Worm (Caenorhabditis elegans) whole organism, mixed stage, embryonic: ENCODE data around the gene C46C11.3.

Experiments used
- M03D4.4 ChIP-seq: sonication (generic microtip); optimal IDR thresholded peaks from 2 replicates; lab custom pipeline; 2017; ENCODE audit warnings: mild to moderate bottlenecking, missing genetic modification characterization, missing compliant biosample characterization
- blmp-1 ChIP-seq: fragments of 150-350 bp; optimal IDR thresholded peaks from 2 replicates; lab custom pipeline; 2014; ENCODE audit warnings: missing biosample characterization, missing genetic modification characterization
- ceh-39 ChIP-seq: fragments of 150-350 bp; optimal IDR thresholded peaks from 2 replicates; lab custom pipeline; 2014; ENCODE audit warnings: missing biosample characterization, missing genetic modification characterization
- ceh-43 ChIP-seq: fragments of 200-800 bp; sonication (Bioruptor generic); optimal IDR thresholded peaks from 2 replicates; lab custom pipeline; 2018; ENCODE audit warnings: mild to moderate bottlenecking, missing genetic modification characterization, moderate library complexity, missing compliant biosample characterization
- ceh-83 ChIP-seq: fragments of 200-800 bp; sonication (Bioruptor generic); optimal IDR thresholded peaks from 2 replicates; lab custom pipeline; 2018; ENCODE audit warnings: mild to moderate bottlenecking, missing genetic modification characterization, missing compliant biosample characterization
- ces-1 ChIP-seq: fragments of 150-350 bp; optimal IDR thresholded peaks from 2 replicates; lab custom pipeline; 2014; ENCODE audit warnings: missing biosample characterization, missing genetic modification reagents, missing genetic modification characterization
- cnd-1 ChIP-seq: fragments of 200-800 bp; sonication (Bioruptor generic); optimal IDR thresholded peaks from 2 replicates; lab custom pipeline; 2018; ENCODE audit warnings: mild to moderate bottlenecking, missing genetic modification characterization, missing compliant biosample characterization
- drap-1 ChIP-seq: fragments of 200-800 bp; sonication (Bioruptor generic); optimal IDR thresholded peaks from 3 replicates; lab custom pipeline; 2018; ENCODE audit warnings: mild to moderate bottlenecking, missing genetic modification characterization, missing compliant biosample characterization
- elt-1 ChIP-seq: sonication (generic microtip); optimal IDR thresholded peaks from 2 replicates; lab custom pipeline; 2017; ENCODE audit warnings: missing genetic modification characterization, mild to moderate bottlenecking, missing compliant biosample characterization, antibody characterized with exemption, moderate library complexity, borderline replicate concordance; ENCODE audit not compliant: insufficient read depth
- elt-3 ChIP-seq: fragments of 150-350 bp; optimal IDR thresholded peaks from 2 replicates; lab custom pipeline; 2014; ENCODE audit warnings: missing biosample characterization, missing genetic modification characterization
- flh-1 ChIP-seq: fragments of 200-800 bp; sonication (Bioruptor generic); optimal IDR thresholded peaks from 2 replicates; lab custom pipeline; 2018; ENCODE audit warnings: mild to moderate bottlenecking, missing genetic modification characterization, moderate library complexity, missing compliant biosample characterization
- hlh-1 ChIP-seq: fragments of 150-350 bp; optimal IDR thresholded peaks from 2 replicates; lab custom pipeline; 2014; ENCODE audit warnings: missing biosample characterization, missing genetic modification reagents, missing genetic modification characterization
- lin-32 ChIP-seq: fragments of 200-800 bp; sonication (Bioruptor generic); optimal IDR thresholded peaks from 2 replicates; lab custom pipeline; 2018; ENCODE audit warnings: mild to moderate bottlenecking, missing genetic modification characterization, missing compliant biosample characterization
- lsy-2 ChIP-seq: fragments of 150-350 bp; optimal IDR thresholded peaks from 2 replicates; lab custom pipeline; 2014; ENCODE audit warnings: missing biosample characterization, missing genetic modification characterization
- mab-5 ChIP-seq: fragments of 150-350 bp; optimal IDR thresholded peaks from 2 replicates; lab custom pipeline; 2014; ENCODE audit warnings: missing biosample characterization, missing genetic modification characterization
- mep-1 ChIP-seq: fragments of 150-350 bp; optimal IDR thresholded peaks from 2 replicates; lab custom pipeline; 2017; ENCODE audit warnings: missing biosample characterization, missing genetic modification reagents, missing genetic modification characterization, inconsistent platforms
- mls-2 ChIP-seq: sonication (generic microtip); optimal IDR thresholded peaks from 2 replicates; lab custom pipeline; 2016; ENCODE audit warnings: mild to moderate bottlenecking, missing genetic modification characterization, moderate library complexity, missing compliant biosample characterization
- nhr-12 ChIP-seq: fragments of 150-350 bp; optimal IDR thresholded peaks from 2 replicates; lab custom pipeline; 2014; ENCODE audit warnings: missing biosample characterization, missing genetic modification characterization
- nhr-2 ChIP-seq: fragments of 150-350 bp; optimal IDR thresholded peaks from 2 replicates; lab custom pipeline; 2014; ENCODE audit warnings: missing biosample characterization, missing genetic modification characterization
- nhr-237 ChIP-seq: fragments of 150-350 bp; optimal IDR thresholded peaks from 2 replicates; lab custom pipeline; 2014; ENCODE audit warnings: missing biosample characterization, missing genetic modification characterization
- nhr-28 ChIP-seq: fragments of 150-350 bp; optimal IDR thresholded peaks from 2 replicates; lab custom pipeline; 2014; ENCODE audit warnings: missing biosample characterization, missing genetic modification characterization
- nhr-76 ChIP-seq: sonication (generic microtip); optimal IDR thresholded peaks from 2 replicates; lab custom pipeline; 2017; ENCODE audit warnings: missing biosample characterization, missing genetic modification characterization
- pha-4 ChIP-seq: fragments of 150-350 bp; optimal IDR thresholded peaks from 2 replicates; lab custom pipeline; 2018; ENCODE audit warnings: missing biosample characterization, missing genetic modification reagents, missing genetic modification characterization
- sem-2 ChIP-seq: fragments of 200-800 bp; sonication (Bioruptor generic); optimal IDR thresholded peaks from 2 replicates; lab custom pipeline; 2018; ENCODE audit warnings: mild to moderate bottlenecking, missing genetic modification characterization, missing compliant biosample characterization
- snpc-4 ChIP-seq: fragments of 150-350 bp; optimal IDR thresholded peaks from 2 replicates; lab custom pipeline; 2014; ENCODE audit warnings: missing biosample characterization, missing genetic modification characterization
- sptf-1 ChIP-seq: sonication (generic microtip); optimal IDR thresholded peaks from 2 replicates; lab custom pipeline; 2017; ENCODE audit warnings: mild to moderate bottlenecking, missing genetic modification characterization, moderate library complexity, missing compliant biosample characterization
- tbx-8 ChIP-seq: fragments of 200-800 bp; sonication (Bioruptor generic); optimal IDR thresholded peaks from 2 replicates; lab custom pipeline; 2018; ENCODE audit warnings: mild to moderate bottlenecking, missing genetic modification characterization, moderate library complexity, missing compliant biosample characterization
- unc-120 ChIP-seq: sonication (generic microtip); optimal IDR thresholded peaks from 2 replicates; lab custom pipeline; 2017; ENCODE audit warnings: missing genetic modification characterization, missing compliant biosample characterization; ENCODE audit not compliant: poor library complexity, severe bottlenecking
- unc-39 ChIP-seq: fragments of 150-350 bp; optimal IDR thresholded peaks from 2 replicates; lab custom pipeline; 2014; ENCODE audit warnings: missing biosample characterization, missing genetic modification characterization
- unc-62 ChIP-seq: fragments of 150-350 bp; optimal IDR thresholded peaks from 2 replicates; lab custom pipeline; 2014; ENCODE audit warnings: missing biosample characterization, missing genetic modification reagents, missing genetic modification characterization
- zip-8 ChIP-seq: fragments of 150-350 bp; optimal IDR thresholded peaks from 2 replicates; lab custom pipeline; 2014; ENCODE audit warnings: missing biosample characterization, missing genetic modification characterization

C46C11.3 gene

ce11 chrX:4597419-4597818 is 24.7 kb upstream of the C46C11.3 start:
- no peak for TF ChIP-seq mls-2 (tag; lab: Kevin White, UChicago)
- no peak for TF ChIP-seq sptf-1 (tag; lab: Kevin White, UChicago)
- TF ChIP-seq elt-1 (tag; lab: Kevin White, UChicago), result no peak
- no peak for TF ChIP-seq drap-1 (GFP tag; lab: Kevin White, UChicago)
- no peak for TF ChIP-seq ceh-83 (GFP tag; lab: Kevin White, UChicago)
- no peak for TF ChIP-seq hlh-1 (tag; lab: Kevin White, UChicago)
- no peak for TF ChIP-seq tbx-8
- no peak for TF ChIP-seq cnd-1 (tag; lab: Kevin White, UChicago)
- no peak for TF ChIP-seq lsy-2
- no peak for TF ChIP-seq sem-2
- TF ChIP-seq nhr-28, result no peak
- TF ChIP-seq nhr-2, result no peak
- TF ChIP-seq nhr-76 (tag; lab: Kevin White, UChicago), result no peak
- TF ChIP-seq flh-1 (GFP tag; lab: Kevin White, UChicago), result no peak
- TF ChIP-seq mep-1 (tag; lab: Kevin White, UChicago), result no peak
- TF ChIP-seq M03D4.4 (tag; lab: Kevin White, UChicago), result no peak
- no peak for TF ChIP-seq elt-3 (tag; lab: Kevin White, UChicago)
- no peak for TF ChIP-seq unc-39 (tag; lab: Kevin White, UChicago)
- TF ChIP-seq pha-4, result no peak
- no peak for TF ChIP-seq lin-32 (GFP tag; lab: Kevin White, UChicago)

ce11 chrX:4599526-4599925 is 22.6 kb upstream of the C46C11.3 start:
- TF ChIP-seq nhr-12 (tag; lab: Kevin White, UChicago) (no peak), unc-62 (GFP tag; lab: Kevin White, UChicago) (no peak), ceh-43 (GFP tag; lab: Kevin White, UChicago) (no peak), flh-1 (GFP tag; lab: Kevin White, UChicago) (no peak), mab-5 (tag; lab: Kevin White, UChicago) (no peak), pha-4 (no peak), ceh-39 (tag; lab: Kevin White, UChicago) (no peak), elt-3 (tag; lab: Kevin White, UChicago) (no peak), nhr-28 (no peak), nhr-237 (tag; lab: Kevin White, UChicago) (no peak), nhr-76 (tag; lab: Kevin White, UChicago) (no peak), unc-39 (tag; lab: Kevin White, UChicago) (no peak)

- TF ChIP-seq sem-2, result no peak
- TF ChIP-seq tbx-8, result no peak
- TF ChIP-seq nhr-12 (tag; lab: Kevin White, UChicago), result no peak
- TF ChIP-seq M03D4.4 (tag; lab: Kevin White, UChicago), result no peak
- no peak for TF ChIP-seq drap-1 (GFP tag; lab: Kevin White, UChicago)
- TF ChIP-seq zip-8, result no peak
- no peak for TF ChIP-seq mls-2 (tag; lab: Kevin White, UChicago)
- TF ChIP-seq elt-3 (tag; lab: Kevin White, UChicago), result no peak
- TF ChIP-seq blmp-1 (tag; lab: Kevin White, UChicago), result no peak
- no peak for TF ChIP-seq snpc-4 (tag; lab: Kevin White, UChicago)
- no peak for TF ChIP-seq lin-32 (GFP tag; lab: Kevin White, UChicago)
- no peak for TF ChIP-seq ceh-83 (GFP tag; lab: Kevin White, UChicago)
- no peak for TF ChIP-seq ces-1 (GFP tag; lab: Kevin White, UChicago)
- no peak for TF ChIP-seq ceh-39 (tag; lab: Kevin White, UChicago)
- no peak for TF ChIP-seq unc-120
- TF ChIP-seq hlh-1 (tag; lab: Kevin White, UChicago), result no peak
- TF ChIP-seq nhr-76 (tag; lab: Kevin White, UChicago), result no peak
- no peak for TF ChIP-seq lsy-2
These were observed 21.1 kb upstream of the C46C11.3 start for ce11 chrX:4600987-4601386.

ce11 chrX:4604185-4604584 is 17.9 kb upstream of the C46C11.3 start:
- TF ChIP-seq cnd-1 (tag; lab: Kevin White, UChicago), result no peak

- no peak for TF ChIP-seq ceh-39 (tag; lab: Kevin White, UChicago)
- no peak for TF ChIP-seq mab-5 (tag; lab: Kevin White, UChicago)
- no peak for TF ChIP-seq lin-32 (GFP tag; lab: Kevin White, UChicago)
These were observed 16.3 kb upstream of the C46C11.3 start, which contains the start of gene spat-3 for ce11 chrX:4605828-4606227. spat-3 (minus strand) TSS chrX:4605928.
